Fruit fly (Drosophila melanogaster) whole organism, embryonic: ENCODE results near the gene CG13482.

Experiments
- CG15514 ChIP-seq: fragments of 200-800 bp; sonication (Bioruptor generic); optimal IDR thresholded peaks from 3 replicates; lab custom pipeline; 2017; ENCODE audit warnings: missing biosample characterization, missing genetic modification characterization, mild to moderate bottlenecking, moderate library complexity, missing genetic modification reagents
- slou ChIP-seq: fragments of 200-800 bp; sonication (Bioruptor generic); optimal IDR thresholded peaks from 3 replicates; lab custom pipeline; 2016; ENCODE audit warnings: missing biosample characterization, missing genetic modification characterization

- TF ChIP-seq CG15514 (GFP tag; lab: Kevin White, UChicago) (no peak), slou (GFP tag; lab: Kevin White, UChicago) (no peak)
Measured at dm6 chr3L:14346546-14346945, 17.4 kb downstream of the CG13482 start.
